Worm (Caenorhabditis elegans) whole organism, early embryonic: ENCODE results near the gene clc-32.

Experiments used
- B0310.2 ChIP-seq: sonication (generic microtip); optimal IDR thresholded peaks from 2 replicates; lab custom pipeline; 2016; ENCODE audit warnings: mild to moderate bottlenecking, missing genetic modification characterization, missing compliant biosample characterization
- F13C5.2 ChIP-seq: sonication (generic microtip); optimal IDR thresholded peaks from 2 replicates; lab custom pipeline; 2017; ENCODE audit warnings: mild to moderate bottlenecking, missing genetic modification characterization, inconsistent platforms, missing compliant biosample characterization
- aly-1 ChIP-seq: sonication (generic microtip); optimal IDR thresholded peaks from 2 replicates; lab custom pipeline; 2016; ENCODE audit warnings: missing genetic modification characterization, missing compliant biosample characterization
- ama-1 ChIP-seq: fragments of 150-350 bp; optimal IDR thresholded peaks from 2 replicates; lab custom pipeline; 2014
- ceh-13 ChIP-seq: fragments of 200-800 bp; sonication (Bioruptor generic); optimal IDR thresholded peaks from 2 replicates; lab custom pipeline; 2018; ENCODE audit warnings: mild to moderate bottlenecking, missing genetic modification characterization, missing compliant biosample characterization
- ceh-36 ChIP-seq: sonication (generic microtip); optimal IDR thresholded peaks from 2 replicates; lab custom pipeline; 2016; ENCODE audit warnings: missing genetic modification characterization, inconsistent platforms, missing compliant biosample characterization
- ets-7 ChIP-seq: sonication (generic microtip); optimal IDR thresholded peaks from 2 replicates; lab custom pipeline; 2016; ENCODE audit warnings: missing genotype, missing genetic modification characterization, missing compliant biosample characterization
- flt-1 ChIP-seq: fragments of 200-800 bp; sonication (Bioruptor generic); IDR thresholded peaks from 2 replicates; pipeline ENCODE4 v1.3.6; 2022; ENCODE audit warnings: missing genetic modification characterization, missing compliant biosample characterization
- hmbx-1 ChIP-seq: sonication (generic microtip); optimal IDR thresholded peaks from 2 replicates; lab custom pipeline; 2016; ENCODE audit warnings: mild to moderate bottlenecking, missing genetic modification characterization, missing compliant biosample characterization
- hmg-4 ChIP-seq: fragments of 200-800 bp; sonication (Bioruptor generic); optimal IDR thresholded peaks from 2 replicates; lab custom pipeline; 2018; ENCODE audit warnings: mild to moderate bottlenecking, missing genetic modification characterization, missing compliant biosample characterization
- hnd-1 ChIP-seq: sonication (generic microtip); optimal IDR thresholded peaks from 2 replicates; lab custom pipeline; 2016; ENCODE audit warnings: missing genetic modification characterization, missing compliant biosample characterization
- pes-1 ChIP-seq: fragments of 200-800 bp; sonication (Bioruptor generic); IDR thresholded peaks from 2 replicates; pipeline ENCODE4 v1.3.6; 2022; ENCODE audit warnings: missing genetic modification reagents, missing genetic modification characterization, missing compliant biosample characterization
- scrt-1 ChIP-seq: fragments of 200-800 bp; sonication (Bioruptor generic); IDR thresholded peaks from 2 replicates; pipeline ENCODE4 v1.3.6; 2022; ENCODE audit warnings: missing genetic modification characterization, missing compliant biosample characterization
- sea-1 ChIP-seq: fragments of 200-800 bp; sonication (Bioruptor generic); conservative IDR thresholded peaks from 2 replicates; pipeline ENCODE4 v1.3.6; 2022; ENCODE audit warnings: missing genetic modification characterization, missing compliant biosample characterization
- tbx-11 ChIP-seq: fragments of 200-800 bp; sonication (Bioruptor generic); IDR thresholded peaks from 2 replicates; pipeline ENCODE4 v1.3.6; 2022; ENCODE audit warnings: missing genetic modification characterization, missing compliant biosample characterization
- tbx-37 ChIP-seq: fragments of 200-800 bp; sonication (Bioruptor generic); conservative IDR thresholded peaks from 2 replicates; pipeline ENCODE4 v1.3.6; 2022; ENCODE audit warnings: missing genetic modification reagents, missing genetic modification characterization, missing compliant biosample characterization
- tra-4 ChIP-seq: sonication (generic microtip); optimal IDR thresholded peaks from 2 replicates; lab custom pipeline; 2017; ENCODE audit warnings: missing genetic modification characterization, missing compliant biosample characterization

The clc-32 gene

ce11 chrV:16175227-16175626 lies 34.3 kb upstream of the clc-32 start:
- TF ChIP-seq ceh-13 (GFP tag; lab: Kevin White, UChicago) (no peak), hnd-1 (tag; lab: Kevin White, UChicago) (no peak), pes-1 (GFP tag; lab: Robert Waterston, UW) (no peak), B0310.2 (no peak), sea-1 (GFP tag; lab: Robert Waterston, UW) (no peak), tra-4 (tag; lab: Kevin White, UChicago) (no peak), tbx-37 (GFP tag; lab: Robert Waterston, UW) (no peak)

- TF ChIP-seq ama-1 (no peak), flt-1 (no peak), tra-4 (tag; lab: Kevin White, UChicago) (no peak), pes-1 (GFP tag; lab: Robert Waterston, UW) (no peak), hmg-4 (GFP tag; lab: Kevin White, UChicago) (no peak), F13C5.2 (tag; lab: Kevin White, UChicago) (no peak), scrt-1 (GFP tag; lab: Robert Waterston, UW) (no peak), B0310.2 (no peak), sea-1 (GFP tag; lab: Robert Waterston, UW) (no peak), hmbx-1 (no peak), ceh-13 (GFP tag; lab: Kevin White, UChicago) (no peak), hnd-1 (tag; lab: Kevin White, UChicago) (no peak), tbx-11 (GFP tag; lab: Robert Waterston, UW) (no peak)
Observed at ce11 chrV:16174109-16174508, 33.1 kb upstream of the clc-32 start.

- TF ChIP-seq ama-1 (no peak), scrt-1 (GFP tag; lab: Robert Waterston, UW) (no peak), F13C5.2 (tag; lab: Kevin White, UChicago) (no peak), flt-1 (no peak), hmg-4 (GFP tag; lab: Kevin White, UChicago) (no peak), aly-1 (tag; lab: Kevin White, UChicago) (no peak), tra-4 (tag; lab: Kevin White, UChicago) (no peak), pes-1 (GFP tag; lab: Robert Waterston, UW) (no peak), hmbx-1 (no peak), ceh-36 (no peak), tbx-11 (GFP tag; lab: Robert Waterston, UW) (no peak), ceh-13 (GFP tag; lab: Kevin White, UChicago) (no peak), ets-7 (tag; lab: Kevin White, UChicago) (no peak), sea-1 (GFP tag; lab: Robert Waterston, UW) (no peak), B0310.2 (no peak)
Observed at ce11 chrV:16171721-16172120, 30.8 kb upstream of the clc-32 start, which contains the start of gene K05D4.9. TSS of gene K05D4.9 (minus strand) at chrV:16171821.

- TF ChIP-seq ets-7 (tag; lab: Kevin White, UChicago) = no peak
- TF ChIP-seq tbx-11 (GFP tag; lab: Robert Waterston, UW) = no peak
- TF ChIP-seq hmbx-1 = no peak
- no peak for TF ChIP-seq F13C5.2 (tag; lab: Kevin White, UChicago)
- TF ChIP-seq ama-1 = no peak
- TF ChIP-seq hmg-4 (GFP tag; lab: Kevin White, UChicago) = no peak
- no peak for TF ChIP-seq tra-4 (tag; lab: Kevin White, UChicago)
Observed at ce11 chrV:16169026-16169425, 28.1 kb upstream of the clc-32 start, which contains the start of gene str-111. TSS of gene str-111 (minus strand) at chrV:16169126.

ce11 chrV:16165936-16166335 lies 25.0 kb upstream of the clc-32 start, which contains the start of gene str-108:
TSS of gene str-108 (plus strand) at chrV:16166236.
- no peak for TF ChIP-seq ets-7 (tag; lab: Kevin White, UChicago)

- no peak for TF ChIP-seq ceh-13 (GFP tag; lab: Kevin White, UChicago)
- TF ChIP-seq tra-4 (tag; lab: Kevin White, UChicago) = no peak
- TF ChIP-seq F13C5.2 (tag; lab: Kevin White, UChicago) = no peak
- TF ChIP-seq B0310.2 = no peak
- TF ChIP-seq ets-7 (tag; lab: Kevin White, UChicago) = no peak
- no peak for TF ChIP-seq hmg-4 (GFP tag; lab: Kevin White, UChicago)
- TF ChIP-seq ceh-36 = no peak
- no peak for TF ChIP-seq sea-1 (GFP tag; lab: Robert Waterston, UW)
- TF ChIP-seq flt-1 = no peak
Observed at ce11 chrV:16163719-16164118, 22.7 kb upstream of the clc-32 start, which contains the start of gene F10A3.12. TSS of gene F10A3.12 (plus strand) at chrV:16164019.

ce11 chrV:16162124-16162735 lies 21.3 kb upstream of the clc-32 start, which contains the start of the genes str-109 and F10A3.11:
TSS of gene str-109 (minus strand) at chrV:16162224.
TSS of gene F10A3.11 (plus strand) at chrV:16162685.
- TF ChIP-seq pes-1 (GFP tag; lab: Robert Waterston, UW) (no peak), sea-1 (GFP tag; lab: Robert Waterston, UW) (no peak), hmg-4 (GFP tag; lab: Kevin White, UChicago) (no peak), F13C5.2 (tag; lab: Kevin White, UChicago) (no peak), scrt-1 (GFP tag; lab: Robert Waterston, UW) (no peak), ceh-36 (no peak), hnd-1 (tag; lab: Kevin White, UChicago) (no peak), ets-7 (tag; lab: Kevin White, UChicago) (no peak), flt-1 (no peak), tra-4 (tag; lab: Kevin White, UChicago) (no peak), B0310.2 (no peak), ama-1 (no peak)

- TF ChIP-seq aly-1 (tag; lab: Kevin White, UChicago) = no peak
- no peak for TF ChIP-seq B0310.2
- no peak for TF ChIP-seq ceh-13 (GFP tag; lab: Kevin White, UChicago)
- no peak for TF ChIP-seq tra-4 (tag; lab: Kevin White, UChicago)
- TF ChIP-seq ets-7 (tag; lab: Kevin White, UChicago) = no peak
- TF ChIP-seq tbx-37 (GFP tag; lab: Robert Waterston, UW) = no peak
- no peak for TF ChIP-seq ama-1
- TF ChIP-seq ceh-36 = no peak
- TF ChIP-seq F13C5.2 (tag; lab: Kevin White, UChicago) = no peak
- no peak for TF ChIP-seq hmbx-1
- no peak for TF ChIP-seq scrt-1 (GFP tag; lab: Robert Waterston, UW)
Observed at ce11 chrV:16160087-16160486, 19.1 kb upstream of the clc-32 start.
